Worm (Caenorhabditis elegans) whole organism, midembryonic: ENCODE data around the gene C04F6.9.

Source experiments
- flt-1 ChIP-seq: fragments of 200-800 bp; sonication (Bioruptor generic); IDR thresholded peaks from 2 replicates; pipeline ENCODE4 v1.3.6; 2022; ENCODE audit warnings: missing genetic modification characterization, missing compliant biosample characterization
- ztf-23 ChIP-seq: fragments of 200-800 bp; sonication (Bioruptor generic); IDR thresholded peaks from 2 replicates; pipeline ENCODE4 v1.3.6; 2022; ENCODE audit warnings: missing genetic modification reagents, missing genetic modification characterization, missing compliant biosample characterization

ce11 chrX:3430020-3430419 lies 28.2 kb downstream of the C04F6.9 start, which contains the start of gene ZK813.4:
- TF ChIP-seq ztf-23 (GFP tag; lab: Robert Waterston, UW) (no peak), flt-1 (GFP tag; lab: Robert Waterston, UW) (no peak)
